Worm (Caenorhabditis elegans) whole organism, L4 larva: ENCODE results near the gene flp-2.

Experiments
- F26F4.8 ChIP-seq: fragments of 200-800 bp; sonication (Bioruptor generic); conservative IDR thresholded peaks from 2 replicates; pipeline ENCODE4 v1.3.6; 2022; ENCODE audit warnings: missing genetic modification characterization, missing compliant biosample characterization
- F37D6.2 ChIP-seq: sonication (generic microtip); optimal IDR thresholded peaks from 2 replicates; lab custom pipeline; 2016; ENCODE audit warnings: mild to moderate bottlenecking, missing genetic modification characterization, missing compliant biosample characterization
- F44E2.7 ChIP-seq: fragments of 200-800 bp; sonication (Bioruptor generic); IDR thresholded peaks from 2 replicates; pipeline ENCODE4 v2.1.2; 2022; ENCODE audit warnings: missing genetic modification characterization, missing compliant biosample characterization
- T26A8.4 ChIP-seq: fragments of 200-800 bp; sonication (Bioruptor generic); IDR thresholded peaks from 2 replicates; pipeline ENCODE4 v1.3.6; 2022; ENCODE audit warnings: missing genetic modification characterization, missing compliant biosample characterization
- Y105C5A.15 ChIP-seq: fragments of 200-800 bp; sonication (Bioruptor generic); IDR thresholded peaks from 2 replicates; pipeline ENCODE4 v1.3.6; 2022; ENCODE audit warnings: missing genetic modification characterization, missing compliant biosample characterization
- Y5F2A.4 ChIP-seq: fragments of 200-800 bp; sonication (Bioruptor generic); optimal IDR thresholded peaks from 2 replicates; lab custom pipeline; 2018; ENCODE audit warnings: mild to moderate bottlenecking, missing genetic modification characterization, missing compliant biosample characterization
- ZK337.2 ChIP-seq: fragments of 200-800 bp; sonication (Bioruptor generic); IDR thresholded peaks from 2 replicates; pipeline ENCODE4 v1.3.6; 2022; ENCODE audit warnings: missing genetic modification reagents, missing genetic modification characterization, missing compliant biosample characterization
- aha-1 ChIP-seq: fragments of 150-350 bp; peaks from one replicate; lab custom pipeline; 2014; ENCODE audit warnings: missing biosample characterization, missing genetic modification characterization
- arid-1 ChIP-seq: fragments of 200-800 bp; sonication (Bioruptor generic); conservative IDR thresholded peaks from 2 replicates; pipeline ENCODE4 v1.3.6; 2022; ENCODE audit warnings: missing genetic modification reagents, missing genetic modification characterization, missing compliant biosample characterization
- ceh-20 ChIP-seq: fragments of 200-800 bp; sonication (Bioruptor generic); IDR thresholded peaks from 2 replicates; pipeline ENCODE4 v1.3.6; 2022; ENCODE audit warnings: missing genetic modification reagents, missing genetic modification characterization, missing compliant biosample characterization
- ctbp-1 ChIP-seq: fragments of 200-800 bp; sonication (Bioruptor generic); IDR thresholded peaks from 2 replicates; pipeline ENCODE4 v1.3.6; 2022; ENCODE audit warnings: missing genetic modification reagents, missing genetic modification characterization, missing compliant biosample characterization
- daf-16 ChIP-seq, 3 experiments: sonication (generic microtip); optimal IDR thresholded peaks; 2 replicates each; lab custom pipeline; 2016 to 2017; ENCODE audit warnings: missing genetic modification characterization in 3 of 3, missing genetic modification reagents in 3 of 3, mild to moderate bottlenecking in 2 of 3, missing compliant biosample characterization in 2 of 3, missing biosample characterization in 1 of 3, moderate library complexity in 1 of 3
- daf-19 ChIP-seq: fragments of 200-800 bp; sonication (Bioruptor generic); conservative IDR thresholded peaks from 2 replicates; pipeline ENCODE4 v1.3.6; 2022; ENCODE audit warnings: missing genetic modification characterization, missing compliant biosample characterization
- dmd-6 ChIP-seq: fragments of 200-800 bp; sonication (Bioruptor generic); IDR thresholded peaks from 2 replicates; pipeline ENCODE4 v1.3.6; 2022; ENCODE audit warnings: missing genetic modification reagents, missing genetic modification characterization, missing compliant biosample characterization
- dmd-8 ChIP-seq: fragments of 200-800 bp; sonication (Bioruptor generic); IDR thresholded peaks from 2 replicates; pipeline ENCODE4 v1.3.6; 2022; ENCODE audit warnings: missing genetic modification characterization, missing compliant biosample characterization
- dmd-9 ChIP-seq: fragments of 200-800 bp; sonication (Bioruptor generic); IDR thresholded peaks from 2 replicates; pipeline ENCODE4 v1.3.6; 2022; ENCODE audit warnings: missing genetic modification reagents, missing genetic modification characterization, missing compliant biosample characterization
- dve-1 ChIP-seq: sonication (generic microtip); optimal IDR thresholded peaks from 2 replicates; lab custom pipeline; 2017; ENCODE audit warnings: antibody characterized with exemption, mild to moderate bottlenecking, missing genetic modification characterization, missing compliant biosample characterization; ENCODE audit not compliant: insufficient read depth
- gei-8 ChIP-seq: fragments of 200-800 bp; sonication (Bioruptor generic); optimal IDR thresholded peaks from 2 replicates; lab custom pipeline; 2018; ENCODE audit warnings: mild to moderate bottlenecking, missing genetic modification characterization, missing compliant biosample characterization
- hlh-11 ChIP-seq: fragments of 200-800 bp; sonication (Bioruptor generic); optimal IDR thresholded peaks from 2 replicates; lab custom pipeline; 2018; ENCODE audit warnings: mild to moderate bottlenecking, missing genetic modification characterization, missing compliant biosample characterization
- hlh-30 ChIP-seq: sonication (generic microtip); optimal IDR thresholded peaks from 2 replicates; lab custom pipeline; 2017; ENCODE audit warnings: antibody characterized with exemption, mild to moderate bottlenecking, missing genetic modification characterization, missing compliant biosample characterization; ENCODE audit not compliant: insufficient read depth
- hmg-1.1 ChIP-seq: fragments of 200-800 bp; sonication (Bioruptor generic); IDR thresholded peaks from 2 replicates; pipeline ENCODE4 v1.3.6; 2022; ENCODE audit warnings: missing genetic modification reagents, missing genetic modification characterization, missing compliant biosample characterization
- lin-1 ChIP-seq: fragments of 200-800 bp; sonication (Bioruptor generic); IDR thresholded peaks from 2 replicates; pipeline ENCODE4 v1.3.6; 2022; ENCODE audit warnings: missing genetic modification reagents, missing genetic modification characterization, missing compliant biosample characterization
- lin-13 ChIP-seq: fragments of 150-350 bp; optimal IDR thresholded peaks from 2 replicates; lab custom pipeline; 2014; ENCODE audit warnings: missing biosample characterization, missing genetic modification reagents, missing genetic modification characterization
- lir-3 ChIP-seq: sonication (generic microtip); optimal IDR thresholded peaks from 2 replicates; lab custom pipeline; 2016; ENCODE audit warnings: mild to moderate bottlenecking, missing genetic modification characterization, missing compliant biosample characterization
- mdt-29 ChIP-seq: fragments of 200-800 bp; sonication (Bioruptor generic); IDR thresholded peaks from 2 replicates; pipeline ENCODE4 v1.3.6; 2022; ENCODE audit warnings: missing genetic modification reagents, missing genetic modification characterization, missing compliant biosample characterization
- mep-1 ChIP-seq: fragments of 150-350 bp; sonication (generic microtip); optimal IDR thresholded peaks from 3 replicates; lab custom pipeline; 2014; ENCODE audit warnings: missing biosample characterization, missing genetic modification characterization
- mxl-2 ChIP-seq: fragments of 200-800 bp; sonication (Bioruptor generic); conservative IDR thresholded peaks from 2 replicates; pipeline ENCODE4 v1.3.6; 2022; ENCODE audit warnings: missing genetic modification reagents, missing genetic modification characterization, missing compliant biosample characterization
- mxl-3 ChIP-seq: fragments of 200-800 bp; sonication (Bioruptor generic); optimal IDR thresholded peaks from 2 replicates; lab custom pipeline; 2018; ENCODE audit warnings: mild to moderate bottlenecking, missing genetic modification characterization, missing compliant biosample characterization
- nhr-102 ChIP-seq: sonication (generic microtip); optimal IDR thresholded peaks from 2 replicates; lab custom pipeline; 2016; ENCODE audit warnings: mild to moderate bottlenecking, missing genetic modification characterization, moderate library complexity, missing compliant biosample characterization
- nhr-111 ChIP-seq: fragments of 200-800 bp; sonication (Bioruptor generic); optimal IDR thresholded peaks from 2 replicates; lab custom pipeline; 2018; ENCODE audit warnings: mild to moderate bottlenecking, missing genetic modification characterization, missing compliant biosample characterization
- nhr-237 ChIP-seq: sonication (generic microtip); optimal IDR thresholded peaks from 2 replicates; lab custom pipeline; 2017; ENCODE audit warnings: missing biosample characterization, missing genetic modification characterization
- nhr-28 ChIP-seq: fragments of 150-350 bp; optimal IDR thresholded peaks from 2 replicates; lab custom pipeline; 2014; ENCODE audit warnings: missing biosample characterization, missing genetic modification characterization
- nhr-42 ChIP-seq: fragments of 200-800 bp; sonication (Bioruptor generic); IDR thresholded peaks from 2 replicates; pipeline ENCODE4 v1.3.6; 2022; ENCODE audit warnings: missing genetic modification characterization, missing compliant biosample characterization
- nhr-48 ChIP-seq: sonication (generic microtip); optimal IDR thresholded peaks from 2 replicates; lab custom pipeline; 2016; ENCODE audit warnings: mild to moderate bottlenecking, missing genetic modification characterization, missing compliant biosample characterization
- rbr-2 ChIP-seq: sonication (generic microtip); optimal IDR thresholded peaks from 2 replicates; lab custom pipeline; 2016; ENCODE audit warnings: missing genotype, missing genetic modification characterization, missing compliant biosample characterization
- sdz-12 ChIP-seq: fragments of 200-800 bp; sonication (Bioruptor generic); optimal IDR thresholded peaks from 2 replicates; lab custom pipeline; 2018; ENCODE audit warnings: mild to moderate bottlenecking, missing genetic modification characterization, missing compliant biosample characterization
- snpc-1.2 ChIP-seq: fragments of 200-800 bp; sonication (Bioruptor generic); IDR thresholded peaks from 2 replicates; pipeline ENCODE4 v1.3.6; 2022; ENCODE audit warnings: missing genetic modification reagents, missing genetic modification characterization, missing compliant biosample characterization
- spr-1 ChIP-seq: sonication (generic microtip); optimal IDR thresholded peaks from 2 replicates; lab custom pipeline; 2016; ENCODE audit warnings: mild to moderate bottlenecking, missing genetic modification characterization, missing compliant biosample characterization
- spr-3 ChIP-seq: fragments of 200-800 bp; sonication (Bioruptor generic); optimal IDR thresholded peaks from 2 replicates; lab custom pipeline; 2018; ENCODE audit warnings: mild to moderate bottlenecking, missing genetic modification characterization, missing compliant biosample characterization
- tra-1 ChIP-seq: fragments of 200-800 bp; sonication (Bioruptor generic); IDR thresholded peaks from 2 replicates; pipeline ENCODE4 v1.3.6; 2022; ENCODE audit warnings: missing genetic modification reagents, missing genetic modification characterization, missing compliant biosample characterization
- unc-130 ChIP-seq: sonication (generic microtip); optimal IDR thresholded peaks from 2 replicates; lab custom pipeline; 2016; ENCODE audit warnings: missing genetic modification reagents, missing genetic modification characterization, missing compliant biosample characterization
- vab-7 ChIP-seq: fragments of 200-800 bp; sonication (Bioruptor generic); IDR thresholded peaks from 2 replicates; pipeline ENCODE4 v1.3.6; 2022; ENCODE audit warnings: missing genetic modification reagents, missing genetic modification characterization, missing compliant biosample characterization
- zip-2 ChIP-seq: fragments of 150-350 bp; optimal IDR thresholded peaks from 2 replicates; lab custom pipeline; 2014; ENCODE audit warnings: missing biosample characterization, missing genetic modification characterization
- ztf-11 ChIP-seq: fragments of 150-350 bp; optimal IDR thresholded peaks from 2 replicates; lab custom pipeline; 2014; ENCODE audit warnings: missing biosample characterization, missing genetic modification characterization
- ztf-7 ChIP-seq: fragments of 150-350 bp; optimal IDR thresholded peaks from 2 replicates; lab custom pipeline; 2014; ENCODE audit warnings: missing biosample characterization, missing genetic modification characterization

The flp-2 gene

ce11 chrX:10132546-10133032, 37.5 kb upstream of the flp-2 start (continued):
- peak; percentile 22 for TF ChIP-seq lin-13 (GFP tag; lab: Kevin White, UChicago)
- peak; percentile 73; the same call in 1 of the 2 replicates for TF ChIP-seq nhr-42 (GFP tag; lab: Robert Waterston, UW)
- TF ChIP-seq ceh-20 (GFP tag; lab: Robert Waterston, UW), result peak; percentile 58; the same call in 1 of the 2 replicates
- peak; percentile 91 for TF ChIP-seq snpc-1.2 (GFP tag; lab: Robert Waterston, UW)
- TF ChIP-seq nhr-111, result peak; percentile 20
- TF ChIP-seq hmg-1.1, result peak; percentile 83
- peak; percentile 45; the same call in 1 of the 2 replicates for TF ChIP-seq ZK337.2
- peak; percentile 87 for TF ChIP-seq ctbp-1 (GFP tag; lab: Robert Waterston, UW)
- TF ChIP-seq gei-8, result peak; percentile 49
- peak; percentile 42 for TF ChIP-seq unc-130
- peak; percentile 62 for TF ChIP-seq zip-2 (tag; lab: Kevin White, UChicago)
- peak; percentile 80 for TF ChIP-seq F26F4.8 (GFP tag; lab: Robert Waterston, UW)
- TF ChIP-seq mdt-29, result 0 out of 2 replicates have a peak, but pooled peaks have one; percentile 23
- peak; percentile 63 for TF ChIP-seq nhr-102 (tag; lab: Kevin White, UChicago)
- TF ChIP-seq F44E2.7 (GFP tag; lab: Robert Waterston, UW), result peak; percentile 76; the same call in 1 of the 2 replicates
- TF ChIP-seq sdz-12 (GFP tag; lab: Kevin White, UChicago), result peak; percentile 32
- TF ChIP-seq dmd-9, result 0 out of 2 replicates have a peak, but pooled peaks have one; percentile 49
- TF ChIP-seq lin-1, result peak; percentile 60; the same call in 1 of the 2 replicates
- 0 out of 2 replicates have a peak, but pooled peaks have one; percentile 24 for TF ChIP-seq Y105C5A.15 (GFP tag; lab: Robert Waterston, UW)
- TF ChIP-seq dve-1, result peak; percentile 71
- TF ChIP-seq T26A8.4 (GFP tag; lab: Robert Waterston, UW), result peak; percentile 82
- TF ChIP-seq daf-19, result peak; percentile 78
- TF ChIP-seq mxl-3 (GFP tag; lab: Kevin White, UChicago), result peak; percentile 45
- TF ChIP-seq aha-1 (tag; lab: Kevin White, UChicago), result peak; percentile 97
- TF ChIP-seq rbr-2 (tag; lab: Kevin White, UChicago), result peak; percentile 67
- peak; percentile 89 for TF ChIP-seq dmd-8 (GFP tag; lab: Robert Waterston, UW)
- TF ChIP-seq tra-1, result peak; percentile 78
- peak; percentile 3 to 81 for TF ChIP-seq daf-16 (GFP tag; optimal IDR thresholded peaks at IDR 0.05; lab: Kevin White, UChicago)
- peak; percentile 69 for TF ChIP-seq daf-16 (tag; optimal IDR thresholded peaks at IDR 0.05; lab: Kevin White, UChicago)
- TF ChIP-seq nhr-28 (tag; lab: Kevin White, UChicago), result peak; percentile 32
- peak; percentile 55; the same call in 1 of the 2 replicates for TF ChIP-seq mxl-2 (GFP tag; lab: Robert Waterston, UW)
- TF ChIP-seq mep-1, result peak; percentile 80
- peak; percentile 74 for TF ChIP-seq vab-7 (GFP tag; lab: Robert Waterston, UW)
- peak; percentile 45 for TF ChIP-seq Y5F2A.4 (GFP tag; lab: Kevin White, UChicago)
- TF ChIP-seq nhr-48, result peak; percentile 54
- peak; percentile 16 for TF ChIP-seq F37D6.2 (tag; lab: Kevin White, UChicago)
- TF ChIP-seq ztf-7, result peak; percentile 57
- TF ChIP-seq hlh-30, result peak; percentile 61
- TF ChIP-seq dmd-6 (GFP tag; lab: Robert Waterston, UW), result peak; percentile 59
- TF ChIP-seq lir-3 (tag; lab: Kevin White, UChicago), result peak; percentile 44
- peak; percentile 49; the same call in 1 of the 2 replicates for TF ChIP-seq arid-1 (GFP tag; lab: Robert Waterston, UW)

- no peak for TF ChIP-seq mdt-29
- TF ChIP-seq aha-1 (tag; lab: Kevin White, UChicago), result no peak
- TF ChIP-seq spr-3 (GFP tag; lab: Kevin White, UChicago), result no peak
- TF ChIP-seq nhr-42 (GFP tag; lab: Robert Waterston, UW), result no peak
- no peak for TF ChIP-seq nhr-237 (tag; lab: Kevin White, UChicago)
- no peak for TF ChIP-seq spr-1
- no peak for TF ChIP-seq mep-1
- TF ChIP-seq hlh-11 (tag; lab: Kevin White, UChicago), result no peak
- no peak for TF ChIP-seq ctbp-1 (GFP tag; lab: Robert Waterston, UW)
- TF ChIP-seq daf-19, result no peak
- TF ChIP-seq gei-8, result no peak
- TF ChIP-seq ztf-11, result no peak
- no peak for TF ChIP-seq Y5F2A.4 (GFP tag; lab: Kevin White, UChicago)
These were observed 35.1 kb upstream of the flp-2 start for ce11 chrX:10130159-10130558.
